Fruit fly (Drosophila melanogaster) whole organism, embryonic: ENCODE measurements around the gene Cpsf5.

ENCODE experiments used
- Abd-B ChIP-seq: fragments of 200-800 bp; sonication (Bioruptor generic); optimal IDR thresholded peaks from 2 replicates; lab custom pipeline; 2018; ENCODE audit warnings: missing biosample characterization, mild to moderate bottlenecking, missing genetic modification characterization, moderate library complexity
- Adf1 ChIP-seq: fragments of 200-800 bp; sonication (Bioruptor generic); IDR thresholded peaks from 2 replicates; pipeline ENCODE4 v1.3.6; 2022; ENCODE audit warnings: missing biosample characterization, missing genetic modification characterization
- Antp ChIP-seq: fragments of 200-800 bp; sonication (Bioruptor generic); optimal IDR thresholded peaks from 3 replicates; lab custom pipeline; 2016; ENCODE audit warnings: missing biosample characterization, missing genetic modification characterization
- Bdp1 ChIP-seq: fragments of 200-800 bp; sonication (Bioruptor generic); optimal IDR thresholded peaks from 3 replicates; lab custom pipeline; 2016; ENCODE audit warnings: missing biosample characterization, missing genetic modification characterization
- Bteb2 ChIP-seq: fragments of 200-800 bp; sonication (Bioruptor generic); optimal IDR thresholded peaks from 2 replicates; lab custom pipeline; 2016; ENCODE audit warnings: missing biosample characterization, missing genetic modification characterization
- CG11560 ChIP-seq: fragments of 200-800 bp; sonication (Bioruptor generic); IDR thresholded peaks from 3 replicates; pipeline ENCODE4 v1.3.6; 2022; ENCODE audit warnings: missing biosample characterization, missing genetic modification characterization
- CG12236 ChIP-seq: fragments of 200-800 bp; sonication (Bioruptor generic); optimal IDR thresholded peaks from 2 replicates; lab custom pipeline; 2016; ENCODE audit warnings: missing biosample characterization, missing genetic modification characterization
- CG13296 ChIP-seq: fragments of 200-800 bp; sonication (Bioruptor generic); optimal IDR thresholded peaks from 3 replicates; lab custom pipeline; 2018; ENCODE audit warnings: missing biosample characterization, mild to moderate bottlenecking, missing genetic modification characterization
- CG14710 ChIP-seq: fragments of 200-800 bp; sonication (Bioruptor generic); optimal IDR thresholded peaks from 3 replicates; lab custom pipeline; 2019; ENCODE audit warnings: missing biosample characterization, mild to moderate bottlenecking, missing genetic modification characterization, moderate library complexity
- CG15269 ChIP-seq: fragments of 200-800 bp; sonication (Bioruptor generic); optimal IDR thresholded peaks from 2 replicates; lab custom pipeline; 2018; ENCODE audit warnings: missing biosample characterization, mild to moderate bottlenecking, missing genetic modification characterization, moderate library complexity
- CG15479 ChIP-seq: fragments of 200-800 bp; sonication (Bioruptor generic); optimal IDR thresholded peaks from 3 replicates; lab custom pipeline; 2019; ENCODE audit warnings: missing biosample characterization, mild to moderate bottlenecking, missing genetic modification characterization, moderate library complexity
- CG17186 ChIP-seq: fragments of 200-800 bp; sonication (Bioruptor generic); optimal IDR thresholded peaks from 3 replicates; lab custom pipeline; 2017; ENCODE audit warnings: missing biosample characterization, missing genetic modification reagents, missing genetic modification characterization
- CG31388 ChIP-seq: fragments of 200-800 bp; sonication (Bioruptor generic); optimal IDR thresholded peaks from 2 replicates; lab custom pipeline; 2016; ENCODE audit warnings: missing biosample characterization, missing genetic modification characterization
- CG4707 ChIP-seq: fragments of 200-800 bp; sonication (Bioruptor generic); optimal IDR thresholded peaks from 2 replicates; lab custom pipeline; 2018; ENCODE audit warnings: missing biosample characterization, mild to moderate bottlenecking, missing genetic modification characterization, moderate library complexity
- CG7357 ChIP-seq: fragments of 200-800 bp; sonication (Bioruptor generic); IDR thresholded peaks from 3 replicates; pipeline ENCODE4 v1.3.6; 2022; ENCODE audit warnings: missing biosample characterization, missing genetic modification characterization
- CG7556 ChIP-seq: fragments of 200-800 bp; sonication (Bioruptor generic); optimal IDR thresholded peaks from 2 replicates; lab custom pipeline; 2017; ENCODE audit warnings: missing biosample characterization, mild to moderate bottlenecking, missing genetic modification characterization
- CG8089 ChIP-seq: fragments of 200-800 bp; sonication (Bioruptor generic); optimal IDR thresholded peaks from 3 replicates; lab custom pipeline; 2016; ENCODE audit warnings: missing biosample characterization, missing genetic modification characterization
- CG8924 ChIP-seq: fragments of 200-800 bp; optimal IDR thresholded peaks from 3 replicates; lab custom pipeline; 2019; ENCODE audit warnings: missing biosample characterization, mild to moderate bottlenecking, missing genetic modification characterization, moderate library complexity
- Dip2 ChIP-seq: fragments of 200-800 bp; sonication (Bioruptor generic); IDR thresholded peaks from 2 replicates; pipeline ENCODE4 v1.3.6; 2022; ENCODE audit warnings: missing biosample characterization, missing genetic modification characterization
- Dref ChIP-seq: fragments of 200-800 bp; sonication (Bioruptor generic); IDR thresholded peaks from 2 replicates; pipeline ENCODE4 v1.3.6; 2022; ENCODE audit warnings: missing biosample characterization, missing genetic modification characterization
- ERR ChIP-seq: fragments of 200-800 bp; sonication (Bioruptor generic); optimal IDR thresholded peaks from 2 replicates; lab custom pipeline; 2016; ENCODE audit warnings: missing biosample characterization, missing genetic modification characterization
- Hey ChIP-seq: fragments of 200-800 bp; sonication (Bioruptor generic); optimal IDR thresholded peaks from 3 replicates; lab custom pipeline; 2018; ENCODE audit warnings: missing biosample characterization, mild to moderate bottlenecking, missing genetic modification characterization
- Hmr ChIP-seq: fragments of 200-800 bp; sonication (Bioruptor generic); optimal IDR thresholded peaks from 3 replicates; lab custom pipeline; 2017; ENCODE audit warnings: mild to moderate bottlenecking, missing biosample characterization, missing genetic modification reagents, missing genetic modification characterization
- Hr78 ChIP-seq, 2 experiments: fragments of 200-800 bp in 1 of 2; fragments of >200 bp in 1 of 2; sonication (Bioruptor generic) in 1 of 2; optimal IDR thresholded peaks; 2 replicates each; lab custom pipeline; 2017 to 2019; ENCODE audit warnings: missing biosample characterization in 2 of 2, missing genetic modification characterization in 2 of 2, mild to moderate bottlenecking in 1 of 2, moderate library complexity in 1 of 2
- MESR4 ChIP-seq: fragments of 200-800 bp; sonication (Bioruptor generic); optimal IDR thresholded peaks from 2 replicates; lab custom pipeline; 2018; ENCODE audit warnings: missing biosample characterization, mild to moderate bottlenecking, missing genetic modification characterization, moderate library complexity
- Med ChIP-seq: fragments of 200-800 bp; sonication (Bioruptor generic); peaks from one replicate; lab custom pipeline; 2016; ENCODE audit warnings: missing biosample characterization, missing genetic modification characterization, mild to moderate bottlenecking, inconsistent platforms, moderate library complexity
- NFAT ChIP-seq: fragments of 200-800 bp; sonication (Bioruptor generic); IDR thresholded peaks from 2 replicates; pipeline ENCODE4 v1.3.6; 2022; ENCODE audit warnings: missing biosample characterization, missing genetic modification characterization
- Opbp ChIP-seq: fragments of 200-800 bp; sonication (Bioruptor generic); IDR thresholded peaks from 3 replicates; pipeline ENCODE4 v1.3.6; 2022; ENCODE audit warnings: missing biosample characterization, missing genetic modification characterization; ENCODE audit not compliant: partially characterized antibody
- Optix ChIP-seq: fragments of 200-800 bp; sonication (Bioruptor generic); IDR thresholded peaks from 3 replicates; pipeline ENCODE4 v1.3.6; 2022; ENCODE audit warnings: missing biosample characterization, missing genetic modification characterization
- PHDP ChIP-seq: fragments of 200-800 bp; sonication (Bioruptor generic); optimal IDR thresholded peaks from 3 replicates; lab custom pipeline; 2018; ENCODE audit warnings: missing biosample characterization, mild to moderate bottlenecking, missing genetic modification characterization, moderate library complexity
- Spps ChIP-seq: fragments of 200-800 bp; sonication (Bioruptor generic); optimal IDR thresholded peaks from 2 replicates; lab custom pipeline; 2018; ENCODE audit warnings: missing biosample characterization, mild to moderate bottlenecking, missing genetic modification characterization
- ab ChIP-seq: fragments of 200-800 bp; sonication (Bioruptor generic); optimal IDR thresholded peaks from 2 replicates; lab custom pipeline; 2016; ENCODE audit warnings: missing biosample characterization, missing genetic modification characterization
- cad ChIP-seq: fragments of >200 bp; optimal IDR thresholded peaks from 2 replicates; lab custom pipeline; 2017; ENCODE audit warnings: missing biosample characterization, missing genetic modification characterization
- chm ChIP-seq: fragments of 200-800 bp; sonication (Bioruptor generic); IDR thresholded peaks from 2 replicates; pipeline ENCODE4 v1.3.6; 2022; ENCODE audit warnings: missing biosample characterization, missing genetic modification characterization
- chn ChIP-seq: fragments of 200-800 bp; sonication (Bioruptor generic); optimal IDR thresholded peaks from 2 replicates; lab custom pipeline; 2016; ENCODE audit warnings: missing biosample characterization, missing genetic modification characterization
- crp ChIP-seq, 2 experiments: fragments of 200-800 bp; sonication (Bioruptor generic); optimal IDR thresholded peaks; 2 replicates in 1 of 2; 3 replicates in 1 of 2; lab custom pipeline; 2017; ENCODE audit warnings: missing biosample characterization in 2 of 2, missing genetic modification characterization in 2 of 2, mild to moderate bottlenecking in 1 of 2, moderate library complexity in 1 of 2
- cwo ChIP-seq: fragments of 200-800 bp; sonication (Bioruptor generic); optimal IDR thresholded peaks from 3 replicates; lab custom pipeline; 2017; ENCODE audit warnings: missing biosample characterization, missing genetic modification characterization, mild to moderate bottlenecking, moderate library complexity, missing genetic modification reagents
- dan ChIP-seq: fragments of 200-800 bp; sonication (Bioruptor generic); IDR thresholded peaks from 2 replicates; pipeline ENCODE4 v1.3.6; 2022; ENCODE audit warnings: missing biosample characterization, missing genetic modification characterization
- gcm ChIP-seq: fragments of 200-800 bp; sonication (Bioruptor generic); optimal IDR thresholded peaks from 2 replicates; lab custom pipeline; 2019; ENCODE audit warnings: missing biosample characterization, mild to moderate bottlenecking, missing genetic modification characterization, moderate library complexity
- gfzf ChIP-seq: fragments of 200-800 bp; sonication (Bioruptor generic); optimal IDR thresholded peaks from 2 replicates; lab custom pipeline; 2016; ENCODE audit warnings: missing biosample characterization, mild to moderate bottlenecking, missing genetic modification characterization, moderate library complexity
- ham ChIP-seq: fragments of 200-800 bp; sonication (Bioruptor generic); IDR thresholded peaks from 2 replicates; pipeline ENCODE4 v1.3.6; 2022; ENCODE audit warnings: missing biosample characterization, missing genetic modification characterization
- jing ChIP-seq: fragments of 200-800 bp; sonication (Bioruptor generic); optimal IDR thresholded peaks from 2 replicates; lab custom pipeline; 2018; ENCODE audit warnings: missing biosample characterization, mild to moderate bottlenecking, missing genetic modification characterization
- nau ChIP-seq: fragments of 200-800 bp; sonication (Bioruptor generic); optimal IDR thresholded peaks from 3 replicates; lab custom pipeline; 2017; ENCODE audit warnings: missing biosample characterization, mild to moderate bottlenecking, missing genetic modification characterization, missing genetic modification reagents
- onecut ChIP-seq: fragments of 200-800 bp; sonication (Bioruptor generic); IDR thresholded peaks from 2 replicates; pipeline ENCODE4 v1.3.6; 2022; ENCODE audit warnings: missing biosample characterization, missing genetic modification characterization
- rib ChIP-seq: fragments of 200-800 bp; sonication (Bioruptor generic); IDR thresholded peaks from 2 replicates; pipeline ENCODE4 v1.3.6; 2022; ENCODE audit warnings: missing biosample characterization, missing genetic modification characterization
- salm ChIP-seq: fragments of 200-800 bp; sonication (Bioruptor generic); optimal IDR thresholded peaks from 2 replicates; lab custom pipeline; 2018; ENCODE audit warnings: missing biosample characterization, mild to moderate bottlenecking, missing genetic modification characterization
- vnd ChIP-seq: fragments of 200-800 bp; sonication (Bioruptor generic); IDR thresholded peaks from 3 replicates; pipeline ENCODE4 v1.3.6; 2022; ENCODE audit warnings: missing biosample characterization, missing genetic modification characterization; ENCODE audit not compliant: partially characterized antibody
- wek ChIP-seq: fragments of 200-800 bp; sonication (Bioruptor generic); optimal IDR thresholded peaks from 3 replicates; lab custom pipeline; 2018; ENCODE audit warnings: missing biosample characterization, mild to moderate bottlenecking, missing genetic modification characterization, moderate library complexity
- yki ChIP-seq: fragments of >200 bp; optimal IDR thresholded peaks from 3 replicates; lab custom pipeline; 2018

The Cpsf5 gene

DNA sequence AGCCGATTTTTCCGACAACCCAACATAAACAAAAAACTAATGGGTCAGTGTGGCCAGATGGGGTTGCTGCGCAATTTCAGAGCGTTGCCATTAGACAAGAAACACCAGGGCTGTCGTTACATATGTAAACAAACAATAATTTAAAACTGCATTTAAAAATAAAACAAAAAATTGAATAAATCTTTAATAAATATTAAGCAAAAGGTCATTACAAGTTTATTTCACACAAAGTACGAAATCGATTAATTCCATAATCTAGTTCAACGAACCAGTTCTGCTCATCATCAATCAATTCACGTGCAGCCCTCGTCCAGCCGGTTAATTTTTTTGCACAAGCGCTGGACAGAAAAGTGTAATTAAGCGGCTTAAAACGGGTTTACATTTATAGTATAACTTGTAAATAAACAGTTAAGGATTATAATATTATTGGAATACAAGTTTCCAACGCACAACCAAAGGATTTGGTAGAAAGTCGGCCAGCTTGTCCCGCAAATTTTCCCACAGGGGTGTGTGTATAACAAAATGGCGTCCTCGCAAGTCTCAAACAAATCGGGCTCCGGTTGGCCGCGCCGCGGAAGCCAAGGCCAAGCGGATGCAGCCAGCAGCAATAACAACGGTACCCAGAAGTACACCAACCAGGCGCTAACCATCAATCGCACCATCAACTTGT is at the start of gene Cpsf5, which contains the start of gene CG4022 (continued):
- TF ChIP-seq wek (GFP tag; lab: Kevin White, UChicago) (no peak), cad (GFP tag; lab: Kevin White, UChicago) (no peak), CG14710 (tag; lab: Kevin White, UChicago) (peak; percentile 90), Opbp (GFP tag; lab: Robert Waterston, UW) (no peak), MESR4 (GFP tag; lab: Kevin White, UChicago) (peak; percentile 50), Med (GFP tag; lab: Kevin White, UChicago) (peak; percentile 92), salm (tag; lab: Kevin White, UChicago) (peak; percentile 43), crp (GFP tag; optimal IDR thresholded peaks at IDR 0.05; lab: Kevin White, UChicago) (peak in 1 of 2 experiments; percentile 53), ERR (GFP tag; lab: Kevin White, UChicago) (no peak), chm (peak; percentile 50; the same call in 1 of the 2 replicates), CG17186 (peak; percentile 90), gfzf (peak; percentile 71), CG4707 (GFP tag; lab: Kevin White, UChicago) (peak; percentile 23), jing (GFP tag; lab: Kevin White, UChicago) (peak; percentile 12), CG15269 (tag; lab: Kevin White, UChicago) (peak; percentile 88), PHDP (tag; lab: Kevin White, UChicago) (peak; percentile 87), Bteb2 (GFP tag; lab: Kevin White, UChicago) (peak; percentile 48), ham (GFP tag; lab: Robert Waterston, UW) (peak; percentile 52; the same call in 1 of the 2 replicates), CG7357 (GFP tag; lab: Robert Waterston, UW) (0 out of 3 replicates have a peak, but pooled peaks have one; percentile 55), CG11560 (tag; lab: Robert Waterston, UW) (0 out of 3 replicates have a peak, but pooled peaks have one; percentile 20), Abd-B (GFP tag; lab: Kevin White, UChicago) (peak; percentile 86), CG13296 (GFP tag; lab: Kevin White, UChicago) (peak; percentile 72), yki (no peak), Dip2 (GFP tag; lab: Robert Waterston, UW) (no peak), CG12236 (GFP tag; lab: Kevin White, UChicago) (no peak), vnd (GFP tag; lab: Robert Waterston, UW) (no peak), Optix (GFP tag; lab: Robert Waterston, UW) (no peak; the same call in 1 of the 3 replicates), Adf1 (GFP tag; lab: Robert Waterston, UW) (peak; percentile 61; the same call in 1 of the 2 replicates), gcm (GFP tag; lab: Kevin White, UChicago) (peak; percentile 78), chn (GFP tag; lab: Kevin White, UChicago) (peak; percentile 84), ab (peak; percentile 45), Hr78 (GFP tag; optimal IDR thresholded peaks at IDR 0.05; lab: Kevin White, UChicago) (no peak), CG7556 (peak; percentile 78), CG15479 (GFP tag; lab: Kevin White, UChicago) (peak; percentile 66), Spps (peak; percentile 67), CG31388 (GFP tag; lab: Kevin White, UChicago) (peak; percentile 46), Dref (GFP tag; lab: Robert Waterston, UW) (peak; percentile 48), onecut (GFP tag; lab: Robert Waterston, UW) (peak; percentile 81), rib (GFP tag; lab: Robert Waterston, UW) (peak; percentile 89; the same call in 1 of the 2 replicates), Hmr (peak; percentile 85), Hey (no peak), NFAT (GFP tag; lab: Robert Waterston, UW) (peak; percentile 72), CG8089 (GFP tag; lab: Kevin White, UChicago) (peak; percentile 20), cwo (peak; percentile 58), CG8924 (peak; percentile 90), Bdp1 (GFP tag; lab: Kevin White, UChicago) (peak; percentile 67), dan (GFP tag; lab: Robert Waterston, UW) (no peak), Antp (GFP tag; lab: Kevin White, UChicago) (peak; percentile 48), nau (GFP tag; lab: Kevin White, UChicago) (peak; percentile 36)
